Worm (Caenorhabditis elegans) whole organism, L4 larva: Measurements from ENCODE around the gene C25E10.11.

Source experiments
- F10B5.3 ChIP-seq: sonication (generic microtip); optimal IDR thresholded peaks from 2 replicates; lab custom pipeline; 2016; ENCODE audit warnings: mild to moderate bottlenecking, missing genetic modification characterization, missing compliant biosample characterization
- F26F4.8 ChIP-seq: fragments of 200-800 bp; sonication (Bioruptor generic); conservative IDR thresholded peaks from 2 replicates; pipeline ENCODE4 v1.3.6; 2022; ENCODE audit warnings: missing genetic modification characterization, missing compliant biosample characterization
- F44E2.7 ChIP-seq: fragments of 200-800 bp; sonication (Bioruptor generic); IDR thresholded peaks from 2 replicates; pipeline ENCODE4 v2.1.2; 2022; ENCODE audit warnings: missing genetic modification characterization, missing compliant biosample characterization
- F49E8.2 ChIP-seq: sonication (generic microtip); optimal IDR thresholded peaks from 2 replicates; lab custom pipeline; 2016; ENCODE audit warnings: missing compliant biosample characterization, mild to moderate bottlenecking, missing genetic modification characterization, borderline replicate concordance
- R02D3.7 ChIP-seq: fragments of 150-350 bp; sonication (generic microtip); optimal IDR thresholded peaks from 3 replicates; lab custom pipeline; 2014; ENCODE audit warnings: missing biosample characterization, missing genetic modification characterization
- T20F7.1 ChIP-seq: fragments of 200-800 bp; sonication (Bioruptor generic); optimal IDR thresholded peaks from 2 replicates; lab custom pipeline; 2018; ENCODE audit warnings: mild to moderate bottlenecking, missing genetic modification characterization, missing compliant biosample characterization
- T26A8.4 ChIP-seq: fragments of 200-800 bp; sonication (Bioruptor generic); IDR thresholded peaks from 2 replicates; pipeline ENCODE4 v1.3.6; 2022; ENCODE audit warnings: missing genetic modification characterization, missing compliant biosample characterization
- Y48G9A.11 ChIP-seq: fragments of 200-800 bp; sonication (Bioruptor generic); IDR thresholded peaks from 2 replicates; pipeline ENCODE4 v1.3.6; 2022; ENCODE audit warnings: missing genetic modification reagents, missing genetic modification characterization, missing compliant biosample characterization
- ZK546.5 ChIP-seq, 2 experiments: sonication (generic microtip); optimal IDR thresholded peaks; 2 replicates each; lab custom pipeline; 2017; ENCODE audit warnings: missing biosample characterization in 2 of 2, missing genetic modification characterization in 2 of 2
- aly-2 ChIP-seq: sonication (generic microtip); optimal IDR thresholded peaks from 2 replicates; lab custom pipeline; 2018; ENCODE audit warnings: missing biosample characterization, missing genetic modification characterization
- arid-1 ChIP-seq: fragments of 200-800 bp; sonication (Bioruptor generic); conservative IDR thresholded peaks from 2 replicates; pipeline ENCODE4 v1.3.6; 2022; ENCODE audit warnings: missing genetic modification reagents, missing genetic modification characterization, missing compliant biosample characterization
- attf-4 ChIP-seq: sonication (generic microtip); optimal IDR thresholded peaks from 3 replicates; lab custom pipeline; 2017; ENCODE audit warnings: missing biosample characterization, missing genetic modification characterization
- ceh-28 ChIP-seq: fragments of 150-350 bp; optimal IDR thresholded peaks from 2 replicates; lab custom pipeline; 2014; ENCODE audit warnings: missing biosample characterization, missing genetic modification reagents, missing genetic modification characterization
- ceh-32 ChIP-seq: sonication (generic microtip); optimal IDR thresholded peaks from 2 replicates; lab custom pipeline; 2016; ENCODE audit warnings: mild to moderate bottlenecking, missing genetic modification characterization, missing compliant biosample characterization; ENCODE audit not compliant: poor library complexity
- ceh-62 ChIP-seq: sonication (generic microtip); optimal IDR thresholded peaks from 2 replicates; lab custom pipeline; 2017; ENCODE audit warnings: missing biosample characterization, missing genetic modification characterization
- ces-1 ChIP-seq: fragments of 150-350 bp; sonication (generic microtip); optimal IDR thresholded peaks from 4 replicates; lab custom pipeline; 2014; ENCODE audit warnings: missing biosample characterization, missing genetic modification reagents, missing genetic modification characterization
- daf-16 ChIP-seq, 3 experiments: sonication (generic microtip); optimal IDR thresholded peaks; 2 replicates each; lab custom pipeline; 2016 to 2017; ENCODE audit warnings: missing genetic modification characterization in 3 of 3, missing genetic modification reagents in 3 of 3, mild to moderate bottlenecking in 2 of 3, missing compliant biosample characterization in 2 of 3, missing biosample characterization in 1 of 3, moderate library complexity in 1 of 3
- daf-8 ChIP-seq: fragments of 200-800 bp; sonication (Bioruptor generic); IDR thresholded peaks from 2 replicates; pipeline ENCODE4 v1.3.6; 2022; ENCODE audit warnings: missing genetic modification characterization, missing compliant biosample characterization
- dmd-8 ChIP-seq: fragments of 200-800 bp; sonication (Bioruptor generic); IDR thresholded peaks from 2 replicates; pipeline ENCODE4 v1.3.6; 2022; ENCODE audit warnings: missing genetic modification characterization, missing compliant biosample characterization
- dmd-9 ChIP-seq: fragments of 200-800 bp; sonication (Bioruptor generic); IDR thresholded peaks from 2 replicates; pipeline ENCODE4 v1.3.6; 2022; ENCODE audit warnings: missing genetic modification reagents, missing genetic modification characterization, missing compliant biosample characterization
- dpl-1 ChIP-seq: fragments of 150-350 bp; optimal IDR thresholded peaks from 2 replicates; lab custom pipeline; 2014; ENCODE audit warnings: missing biosample characterization, missing genetic modification reagents, missing genetic modification characterization
- duxl-1 ChIP-seq: sonication (generic microtip); optimal IDR thresholded peaks from 2 replicates; lab custom pipeline; 2016; ENCODE audit warnings: mild to moderate bottlenecking, missing genetic modification characterization, moderate library complexity, missing compliant biosample characterization; ENCODE audit not compliant: poor library complexity
- egl-27 ChIP-seq: sonication (generic microtip); optimal IDR thresholded peaks from 3 replicates; lab custom pipeline; 2017; ENCODE audit warnings: missing biosample characterization, missing genetic modification reagents, missing genetic modification characterization
- egl-43 ChIP-seq: fragments of 200-800 bp; sonication (Bioruptor generic); IDR thresholded peaks from 2 replicates; pipeline ENCODE4 v1.3.6; 2022; ENCODE audit warnings: missing genetic modification reagents, missing genetic modification characterization, missing compliant biosample characterization
- hif-1 ChIP-seq, 2 experiments: sonication (generic microtip); optimal IDR thresholded peaks; 2 replicates each; lab custom pipeline; 2016 to 2017; ENCODE audit warnings: missing compliant biosample characterization in 2 of 2, missing genetic modification characterization in 2 of 2, missing genetic modification reagents in 2 of 2, missing genotype in 2 of 2, mild to moderate bottlenecking in 1 of 2
- hlh-11 ChIP-seq: fragments of 200-800 bp; sonication (Bioruptor generic); optimal IDR thresholded peaks from 2 replicates; lab custom pipeline; 2018; ENCODE audit warnings: mild to moderate bottlenecking, missing genetic modification characterization, missing compliant biosample characterization
- hlh-30 ChIP-seq: sonication (generic microtip); optimal IDR thresholded peaks from 2 replicates; lab custom pipeline; 2017; ENCODE audit warnings: antibody characterized with exemption, mild to moderate bottlenecking, missing genetic modification characterization, missing compliant biosample characterization; ENCODE audit not compliant: insufficient read depth
- jun-1 ChIP-seq: fragments of 150-350 bp; optimal IDR thresholded peaks from 2 replicates; lab custom pipeline; 2014; ENCODE audit warnings: missing biosample characterization, missing genetic modification reagents, missing genetic modification characterization
- lim-7 ChIP-seq: fragments of 200-800 bp; sonication (Bioruptor generic); IDR thresholded peaks from 2 replicates; pipeline ENCODE4 v1.3.6; 2022; ENCODE audit warnings: missing genetic modification characterization, missing compliant biosample characterization
- lin-13 ChIP-seq: fragments of 150-350 bp; optimal IDR thresholded peaks from 2 replicates; lab custom pipeline; 2014; ENCODE audit warnings: missing biosample characterization, missing genetic modification reagents, missing genetic modification characterization
- lin-39 ChIP-seq: fragments of 150-350 bp; optimal IDR thresholded peaks from 2 replicates; lab custom pipeline; 2014; ENCODE audit warnings: missing biosample characterization, missing genetic modification reagents, missing genetic modification characterization
- lsy-2 ChIP-seq, 2 experiments: fragments of 150-350 bp in 1 of 2; sonication (generic microtip) in 1 of 2; optimal IDR thresholded peaks; 2 replicates each; lab custom pipeline; 2014 to 2017; ENCODE audit warnings: missing biosample characterization in 2 of 2, missing genetic modification characterization in 2 of 2
- madf-5 ChIP-seq, 2 experiments: fragments of 200-800 bp; sonication (Bioruptor generic); IDR thresholded peaks; 2 replicates each; pipeline ENCODE4 v1.3.6; 2022; ENCODE audit warnings: missing compliant biosample characterization in 2 of 2, missing genetic modification characterization in 2 of 2
- mdl-1 ChIP-seq, 2 experiments: fragments of 150-350 bp in 1 of 2; sonication (generic microtip) in 1 of 2; optimal IDR thresholded peaks; 2 replicates each; lab custom pipeline; 2014 to 2017; ENCODE audit warnings: missing biosample characterization in 2 of 2, missing genetic modification characterization in 2 of 2
- mxl-3 ChIP-seq: fragments of 200-800 bp; sonication (Bioruptor generic); optimal IDR thresholded peaks from 2 replicates; lab custom pipeline; 2018; ENCODE audit warnings: mild to moderate bottlenecking, missing genetic modification characterization, missing compliant biosample characterization
- nhr-11 ChIP-seq: fragments of 150-350 bp; optimal IDR thresholded peaks from 2 replicates; lab custom pipeline; 2014; ENCODE audit warnings: missing biosample characterization, missing genetic modification characterization
- nhr-111 ChIP-seq: fragments of 200-800 bp; sonication (Bioruptor generic); optimal IDR thresholded peaks from 2 replicates; lab custom pipeline; 2018; ENCODE audit warnings: mild to moderate bottlenecking, missing genetic modification characterization, missing compliant biosample characterization
- nhr-25 ChIP-seq: sonication (generic microtip); optimal IDR thresholded peaks from 2 replicates; lab custom pipeline; 2017; ENCODE audit warnings: missing genetic modification characterization, mild to moderate bottlenecking, missing compliant biosample characterization, antibody characterized with exemption, moderate library complexity, borderline replicate concordance; ENCODE audit not compliant: insufficient read depth
- nhr-28 ChIP-seq: fragments of 150-350 bp; optimal IDR thresholded peaks from 2 replicates; lab custom pipeline; 2014; ENCODE audit warnings: missing biosample characterization, missing genetic modification characterization
- nhr-42 ChIP-seq: fragments of 200-800 bp; sonication (Bioruptor generic); IDR thresholded peaks from 2 replicates; pipeline ENCODE4 v1.3.6; 2022; ENCODE audit warnings: missing genetic modification characterization, missing compliant biosample characterization
- nhr-48 ChIP-seq: sonication (generic microtip); optimal IDR thresholded peaks from 2 replicates; lab custom pipeline; 2016; ENCODE audit warnings: mild to moderate bottlenecking, missing genetic modification characterization, missing compliant biosample characterization
- pha-4 ChIP-seq, 2 experiments: fragments of 150-350 bp in 1 of 2; fragments of 200-800 bp in 1 of 2; sonication (Bioruptor generic) in 1 of 2; IDR thresholded peaks in 1 of 2; optimal IDR thresholded peaks in 1 of 2; 2 replicates each; pipeline versions ENCODE4 v1.3.6 to Lab custom; 2014 to 2022; ENCODE audit warnings: missing genetic modification characterization in 2 of 2, missing genetic modification reagents in 2 of 2, missing biosample characterization in 1 of 2, missing compliant biosample characterization in 1 of 2
- saeg-2 ChIP-seq: fragments of 200-800 bp; sonication (Bioruptor generic); IDR thresholded peaks from 2 replicates; pipeline ENCODE4 v1.3.6; 2022; ENCODE audit warnings: missing genetic modification reagents, missing genetic modification characterization, missing compliant biosample characterization
- sdz-12 ChIP-seq: fragments of 200-800 bp; sonication (Bioruptor generic); optimal IDR thresholded peaks from 2 replicates; lab custom pipeline; 2018; ENCODE audit warnings: mild to moderate bottlenecking, missing genetic modification characterization, missing compliant biosample characterization
- snpc-1.2 ChIP-seq: fragments of 200-800 bp; sonication (Bioruptor generic); IDR thresholded peaks from 2 replicates; pipeline ENCODE4 v1.3.6; 2022; ENCODE audit warnings: missing genetic modification reagents, missing genetic modification characterization, missing compliant biosample characterization
- spr-3 ChIP-seq: fragments of 200-800 bp; sonication (Bioruptor generic); optimal IDR thresholded peaks from 2 replicates; lab custom pipeline; 2018; ENCODE audit warnings: mild to moderate bottlenecking, missing genetic modification characterization, missing compliant biosample characterization
- unc-39 ChIP-seq: sonication (generic microtip); optimal IDR thresholded peaks from 2 replicates; lab custom pipeline; 2017; ENCODE audit warnings: missing biosample characterization, missing genetic modification characterization
- vab-7 ChIP-seq: fragments of 200-800 bp; sonication (Bioruptor generic); IDR thresholded peaks from 2 replicates; pipeline ENCODE4 v1.3.6; 2022; ENCODE audit warnings: missing genetic modification reagents, missing genetic modification characterization, missing compliant biosample characterization
- zip-2 ChIP-seq: fragments of 150-350 bp; optimal IDR thresholded peaks from 2 replicates; lab custom pipeline; 2014; ENCODE audit warnings: missing biosample characterization, missing genetic modification characterization
- ztf-11 ChIP-seq: fragments of 150-350 bp; optimal IDR thresholded peaks from 2 replicates; lab custom pipeline; 2014; ENCODE audit warnings: missing biosample characterization, missing genetic modification characterization

The C25E10.11 gene

ce11 chrV:9085845-9086244 is 27.3 kb upstream of the C25E10.11 start:
- TF ChIP-seq F26F4.8 (no peak), pha-4 (GFP tag; IDR thresholded peaks at IDR 0.05; lab: Robert Waterston, UW) (no peak), pha-4 (tag; optimal IDR thresholded peaks at IDR 0.05; lab: Kevin White, UChicago) (no peak), lsy-2 (tag; optimal IDR thresholded peaks at IDR 0.05; lab: Kevin White, UChicago) (peak in 1 of 2 experiments; percentile 10), ceh-32 (no peak), aly-2 (tag; lab: Kevin White, UChicago) (no peak), lim-7 (no peak), ceh-62 (no peak), dpl-1 (GFP tag; lab: Kevin White, UChicago) (no peak), nhr-42 (GFP tag; lab: Robert Waterston, UW) (no peak), daf-16 (GFP tag; optimal IDR thresholded peaks at IDR 0.05; lab: Kevin White, UChicago) (no peak), daf-16 (tag; optimal IDR thresholded peaks at IDR 0.05; lab: Kevin White, UChicago) (peak; percentile 25), lin-39 (tag; lab: Kevin White, UChicago) (no peak), Y48G9A.11 (no peak), egl-43 (GFP tag; lab: Robert Waterston, UW) (no peak), zip-2 (no peak), jun-1 (tag; lab: Kevin White, UChicago) (no peak), T26A8.4 (GFP tag; lab: Robert Waterston, UW) (no peak), nhr-48 (peak; percentile 88), duxl-1 (tag; lab: Kevin White, UChicago) (no peak), egl-27 (tag; lab: Kevin White, UChicago) (no peak), arid-1 (GFP tag; lab: Robert Waterston, UW) (no peak), daf-8 (GFP tag; lab: Robert Waterston, UW) (no peak), vab-7 (GFP tag; lab: Robert Waterston, UW) (no peak), nhr-11 (no peak), ces-1 (no peak), madf-5 (GFP tag; IDR thresholded peaks at IDR 0.05; lab: Robert Waterston, UW) (no peak), ceh-28 (tag; lab: Kevin White, UChicago) (no peak), sdz-12 (GFP tag; lab: Kevin White, UChicago) (no peak), saeg-2 (GFP tag; lab: Robert Waterston, UW) (no peak), dmd-8 (GFP tag; lab: Robert Waterston, UW) (no peak), F49E8.2 (no peak), nhr-111 (GFP tag; lab: Kevin White, UChicago) (no peak), spr-3 (GFP tag; lab: Kevin White, UChicago) (no peak), mdl-1 (tag; optimal IDR thresholded peaks at IDR 0.05; lab: Kevin White, UChicago) (peak; percentile 66 to 71), hif-1 (tag; optimal IDR thresholded peaks at IDR 0.05; lab: Kevin White, UChicago) (no peak), snpc-1.2 (GFP tag; lab: Robert Waterston, UW) (no peak), F10B5.3 (no peak), hlh-11 (peak; percentile 67), attf-4 (tag; lab: Kevin White, UChicago) (no peak), F44E2.7 (GFP tag; lab: Robert Waterston, UW) (no peak), T20F7.1 (GFP tag; lab: Kevin White, UChicago) (no peak), lin-13 (GFP tag; lab: Kevin White, UChicago) (no peak), R02D3.7 (tag; lab: Kevin White, UChicago) (no peak), dmd-9 (no peak), nhr-25 (no peak), ZK546.5 (tag; optimal IDR thresholded peaks at IDR 0.05; lab: Kevin White, UChicago) (no peak), unc-39 (tag; lab: Kevin White, UChicago) (no peak), hlh-30 (tag; lab: Kevin White, UChicago) (peak; percentile 62), mxl-3 (GFP tag; lab: Kevin White, UChicago) (no peak), nhr-28 (peak; percentile 90), ztf-11 (tag; lab: Kevin White, UChicago) (no peak)
